Worm (Caenorhabditis elegans): ENCODE data around the gene dlg-1.

Gene dlg-1

ce11 chrX:5516365-5516764, 36.9 kb downstream of the dlg-1 start:
- TF ChIP-seq ztf-11 (tag; optimal IDR thresholded peaks at IDR 0.05), result no peak
- peak; percentile 13 for TF ChIP-seq nhr-71 (tag; optimal IDR thresholded peaks at IDR 0.05)
- TF ChIP-seq lin-14 (GFP tag; optimal IDR thresholded peaks at IDR 0.05), result peak; percentile 27
- peak; percentile 67 for TF ChIP-seq nhr-85 (tag)
- peak; percentile 29 for TF ChIP-seq nhr-20 (tag; optimal IDR thresholded peaks at IDR 0.05)
- TF ChIP-seq xbp-1 (tag; optimal IDR thresholded peaks at IDR 0.05), result no peak
- no peak for TF ChIP-seq pag-3 (tag; optimal IDR thresholded peaks at IDR 0.05; ENCODE audit: borderline replicate concordance, insufficient read depth)

- TF ChIP-seq efl-3 (GFP tag; optimal IDR thresholded peaks at IDR 0.05) (no peak), fkh-8 (tag; optimal IDR thresholded peaks at IDR 0.05) (peak; percentile 13), efl-1 (optimal IDR thresholded peaks at IDR 0.05) (no peak), efl-1 (GFP tag; optimal IDR thresholded peaks at IDR 0.05 in 1 of 2) (peak in 1 of 2 experiments; percentile 56), sox-4 (tag; optimal IDR thresholded peaks at IDR 0.05) (no peak)
Measured at ce11 chrX:5517063-5517462, 37.6 kb downstream of the dlg-1 start, which contains the start of gene T23F2.5. Gene T23F2.5 (minus strand): TSS chrX:5517163.

ce11 chrX:5517844-5518243, 38.3 kb downstream of the dlg-1 start:
- TF ChIP-seq ces-1 (GFP tag; optimal IDR thresholded peaks at IDR 0.05) (no peak), pqm-1 (tag; optimal IDR thresholded peaks at IDR 0.05) (no peak), efl-1 (optimal IDR thresholded peaks at IDR 0.05) (no peak), efl-1 (GFP tag; optimal IDR thresholded peaks at IDR 0.05 in 1 of 2) (peak in 1 of 2 experiments; percentile 2), ztf-4 (tag; optimal IDR thresholded peaks at IDR 0.05) (no peak), snu-23 (GFP tag; optimal IDR thresholded peaks at IDR 0.05) (peak; percentile 4), ceh-82 (tag; optimal IDR thresholded peaks at IDR 0.05) (no peak), nhr-71 (tag; optimal IDR thresholded peaks at IDR 0.05) (peak; percentile 17), fkh-8 (tag; optimal IDR thresholded peaks at IDR 0.05) (peak; percentile 28), ceh-63 (GFP tag; optimal IDR thresholded peaks at IDR 0.05) (no peak), blmp-1 (tag; optimal IDR thresholded peaks at IDR 0.05) (peak; percentile 20), dpl-1 (GFP tag; optimal IDR thresholded peaks at IDR 0.05) (peak in 1 of 3 experiments; percentile 1), zip-4 (GFP tag; optimal IDR thresholded peaks at IDR 0.05) (peak; percentile 24), jun-1 (tag; optimal IDR thresholded peaks at IDR 0.05) (peak; percentile 9), egl-27 (tag; optimal IDR thresholded peaks at IDR 0.05) (no peak), nhr-20 (tag; optimal IDR thresholded peaks at IDR 0.05) (peak; percentile 6), pag-3 (tag; optimal IDR thresholded peaks at IDR 0.05; ENCODE audit: borderline replicate concordance, insufficient read depth) (no peak), snpc-4 (tag; optimal IDR thresholded peaks at IDR 0.05) (no peak), lin-14 (GFP tag; optimal IDR thresholded peaks at IDR 0.05) (peak; percentile 55), hpl-2 (GFP tag; optimal IDR thresholded peaks at IDR 0.05) (no peak), tbx-2 (tag; optimal IDR thresholded peaks at IDR 0.05) (no peak), Y116A8C.19 (tag; optimal IDR thresholded peaks at IDR 0.05; ENCODE audit: borderline replicate concordance) (no peak), nhr-76 (tag; optimal IDR thresholded peaks at IDR 0.05) (no peak), lin-15B (tag; optimal IDR thresholded peaks at IDR 0.05) (no peak), mef-2 (tag; optimal IDR thresholded peaks at IDR 0.05) (no peak), grh-1 (GFP tag; IDR thresholded peaks at IDR 0.05) (no peak), ztf-11 (tag; optimal IDR thresholded peaks at IDR 0.05) (no peak), ceh-8 (GFP tag; optimal IDR thresholded peaks at IDR 0.05) (no peak), nhr-85 (tag) (peak; percentile 81), lin-35 (GFP tag; optimal IDR thresholded peaks at IDR 0.05) (no peak)

ce11 chrX:5518352-5518751, 38.9 kb downstream of the dlg-1 start:
- TF ChIP-seq nhr-85 (tag) (peak; percentile 32), efl-1 (optimal IDR thresholded peaks at IDR 0.05) (no peak), efl-1 (GFP tag; optimal IDR thresholded peaks at IDR 0.05 in 1 of 2) (peak in 1 of 2 experiments; percentile 56), unc-130 (tag; optimal IDR thresholded peaks at IDR 0.05) (no peak)

ce11 chrX:5519567-5519966, 40.1 kb downstream of the dlg-1 start:
- TF ChIP-seq lin-14 (GFP tag; optimal IDR thresholded peaks at IDR 0.05) (peak; percentile 60), elt-2 (tag; optimal IDR thresholded peaks at IDR 0.05) (no peak), nhr-71 (tag; optimal IDR thresholded peaks at IDR 0.05) (peak; percentile 37), nhr-47 (tag; optimal IDR thresholded peaks at IDR 0.05) (peak; percentile 7), unc-98 (GFP tag; IDR thresholded peaks at IDR 0.05) (no peak), efl-1 (optimal IDR thresholded peaks at IDR 0.05) (no peak), efl-1 (GFP tag; optimal IDR thresholded peaks at IDR 0.05 in 1 of 2) (peak in 1 of 2 experiments; percentile 11), lir-3 (tag; optimal IDR thresholded peaks at IDR 0.05; ENCODE audit: poor library complexity) (peak; percentile 1)
